Fruit fly (Drosophila melanogaster): ENCODE results near the gene CG5151.

- TF ChIP-seq Oli (tag; optimal IDR thresholded peaks at IDR 0.05) (no peak), Trl (optimal IDR thresholded peaks at IDR 0.05) (no peak), Trl (GFP tag; optimal IDR thresholded peaks at IDR 0.05) (no peak), fru (optimal IDR thresholded peaks at IDR 0.05) (no peak), her (GFP tag; optimal IDR thresholded peaks at IDR 0.05) (no peak), CG31365 (tag; optimal IDR thresholded peaks at IDR 0.05) (no peak), CG1792 (GFP tag; optimal IDR thresholded peaks at IDR 0.05) (no peak), CG12942 (GFP tag; optimal IDR thresholded peaks at IDR 0.05) (no peak), CG2875 (GFP tag; optimal IDR thresholded peaks at IDR 0.05) (no peak), tx (GFP tag; optimal IDR thresholded peaks at IDR 0.05) (no peak), nau (GFP tag; optimal IDR thresholded peaks at IDR 0.05) (no peak), Meics (GFP tag; optimal IDR thresholded peaks at IDR 0.05) (no peak), repo (GFP tag; optimal IDR thresholded peaks at IDR 0.05) (no peak), CG6791 (GFP tag; IDR thresholded peaks at IDR 0.05; ENCODE audit: partially characterized antibody) (no peak), NFAT (GFP tag; IDR thresholded peaks at IDR 0.05) (no peak)
These were observed 20.6 kb downstream of the CG5151 start, which contains the start of gene CG32152 for dm6 chr3L:16143685-16144539.
